Fruit fly (Drosophila melanogaster) whole organism, adult: Measurements from ENCODE around the gene CG10445.

ENCODE experiments used
- CG11617 ChIP-seq: fragments of 200-800 bp; sonication (Bioruptor generic); optimal IDR thresholded peaks from 2 replicates; lab custom pipeline; 2017; ENCODE audit warnings: mild to moderate bottlenecking, missing biosample characterization, missing genetic modification reagents, missing genetic modification characterization
- CG14711 ChIP-seq: fragments of 200-800 bp; sonication (Bioruptor generic); optimal IDR thresholded peaks from 2 replicates; lab custom pipeline; 2018; ENCODE audit warnings: missing biosample characterization, mild to moderate bottlenecking, missing genetic modification characterization, moderate library complexity
- CG1620 ChIP-seq: fragments of 200-800 bp; sonication (Bioruptor generic); optimal IDR thresholded peaks from 2 replicates; lab custom pipeline; 2016; ENCODE audit warnings: missing biosample characterization, missing genetic modification characterization
- CG5204 ChIP-seq: fragments of 200-800 bp; sonication (Bioruptor generic); optimal IDR thresholded peaks from 2 replicates; lab custom pipeline; 2016; ENCODE audit warnings: missing biosample characterization, missing genetic modification characterization
- CG7045 ChIP-seq: fragments of 200-800 bp; sonication (Bioruptor generic); optimal IDR thresholded peaks from 2 replicates; lab custom pipeline; 2017; ENCODE audit warnings: missing biosample characterization, mild to moderate bottlenecking, missing genetic modification characterization
- Crg-1 ChIP-seq: fragments of 200-800 bp; sonication (Bioruptor generic); optimal IDR thresholded peaks from 2 replicates; lab custom pipeline; 2016; ENCODE audit warnings: missing biosample characterization, missing genetic modification characterization
- toe ChIP-seq: fragments of 200-800 bp; sonication (Bioruptor generic); optimal IDR thresholded peaks from 2 replicates; lab custom pipeline; 2016; ENCODE audit warnings: missing biosample characterization, missing genetic modification characterization

DNA sequence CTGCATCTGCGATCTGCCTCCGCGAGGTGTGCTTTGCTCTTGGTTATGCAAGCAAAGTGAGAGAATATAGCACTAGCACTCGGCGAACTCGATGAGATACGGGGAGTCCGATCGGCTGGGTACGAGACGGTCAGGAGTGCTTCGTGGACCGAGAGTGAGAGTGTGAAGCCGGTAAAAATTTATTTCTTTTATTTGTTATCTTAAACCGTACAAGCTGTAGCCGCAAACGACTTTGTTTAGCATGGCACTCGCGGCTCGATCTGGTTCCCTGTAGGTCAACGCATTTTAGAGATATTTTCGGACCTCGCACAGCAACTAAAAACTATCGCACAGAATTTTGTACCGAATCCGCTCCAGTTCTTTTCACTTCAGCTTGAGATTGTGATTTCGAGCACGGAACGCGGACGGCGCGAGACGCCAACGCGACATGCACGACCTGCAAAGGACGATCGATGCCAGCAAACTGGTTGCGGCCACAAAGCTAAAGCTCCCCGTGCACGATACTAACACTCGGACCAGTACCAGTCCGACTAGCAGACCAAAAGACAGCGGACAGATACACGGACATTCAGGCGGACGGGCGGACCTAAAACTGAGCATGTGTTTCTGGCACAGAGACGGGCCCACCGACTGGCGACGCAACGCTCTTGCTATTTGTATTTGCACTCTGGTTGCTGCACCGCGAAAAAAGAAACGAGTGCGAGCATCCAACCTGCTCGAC, 46.6 kb upstream of the CG10445 start:
- TF ChIP-seq CG14711 (tag; lab: Kevin White, UChicago) (no peak), CG5204 (GFP tag; lab: Kevin White, UChicago) (no peak), CG7045 (GFP tag; lab: Kevin White, UChicago) (no peak), CG1620 (GFP tag; lab: Kevin White, UChicago) (no peak), CG11617 (GFP tag; lab: Kevin White, UChicago) (no peak), Crg-1 (GFP tag; lab: Kevin White, UChicago) (no peak), toe (GFP tag; lab: Kevin White, UChicago) (no peak)
